Fruit fly (Drosophila melanogaster): ENCODE measurements around the gene CG13362.
A peak's percentile ranks its signal among the peaks of the same experiment; 100 is the strongest.

Gene CG13362

DNA sequence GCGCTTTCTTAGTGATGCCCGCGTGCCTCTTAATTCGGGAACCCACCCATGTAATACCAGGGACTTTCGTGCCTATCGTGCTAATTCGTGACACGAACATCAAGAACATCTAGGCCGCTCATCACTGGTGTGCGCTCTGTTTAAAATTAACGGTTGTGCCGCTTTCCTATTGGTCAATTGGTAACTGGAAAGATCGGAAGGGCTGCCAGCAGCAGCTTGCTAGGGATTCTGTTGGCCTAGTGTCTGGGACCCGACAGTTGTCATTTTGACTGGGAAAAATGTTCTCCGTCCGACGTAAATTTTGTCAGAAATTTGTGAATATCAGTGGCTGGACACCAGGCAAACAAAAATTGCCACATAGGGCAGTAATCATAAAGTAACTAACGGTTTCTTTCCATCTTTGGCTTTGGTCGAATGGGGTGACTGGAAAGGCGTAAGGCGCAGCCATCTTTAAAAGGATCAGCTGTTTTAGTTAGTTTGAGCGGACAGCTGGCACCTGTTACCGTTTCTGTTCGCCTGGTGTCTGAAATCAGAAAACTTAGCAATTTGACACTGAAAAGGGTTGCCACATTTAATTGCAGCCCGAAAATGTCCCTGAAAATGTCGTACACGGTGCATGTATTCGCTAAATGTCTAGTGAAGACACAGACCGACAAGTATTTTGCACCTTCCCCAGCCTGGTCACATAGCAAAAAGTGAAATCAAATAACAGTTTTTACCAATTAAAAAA is 8.0 kb upstream of the CG13362 start, which contains the start of gene CG5273 (continued):
- TF ChIP-seq CG6854 (GFP tag; optimal IDR thresholded peaks at IDR 0.05) (no peak), CG2116 (GFP tag; optimal IDR thresholded peaks at IDR 0.05) (peak; percentile 92), amos (GFP tag; IDR thresholded peaks at IDR 0.05; ENCODE audit: partially characterized antibody) (peak; percentile 97), CG17912 (GFP tag; optimal IDR thresholded peaks at IDR 0.05) (peak; percentile 6), Lpt (GFP tag; optimal IDR thresholded peaks at IDR 0.05) (no peak), chm (GFP tag; IDR thresholded peaks at IDR 0.05) (peak; percentile 62; the same call in 1 of the 2 replicates), CG10267 (tag; optimal IDR thresholded peaks at IDR 0.05) (peak; percentile 65), tgo (GFP tag; IDR thresholded peaks at IDR 0.05) (no peak), CG12769 (tag; optimal IDR thresholded peaks at IDR 0.05) (peak; percentile 67), CG12155 (GFP tag; optimal IDR thresholded peaks at IDR 0.05) (no peak), lilli (GFP tag; optimal IDR thresholded peaks at IDR 0.05) (peak; percentile 20), CG9215 (GFP tag; IDR thresholded peaks at IDR 0.05) (no peak), bab2 (GFP tag; optimal IDR thresholded peaks at IDR 0.05) (no peak), CrebB (tag; optimal IDR thresholded peaks at IDR 0.05) (peak; percentile 38), Doc2 (GFP tag; IDR thresholded peaks at IDR 0.05) (no peak), CG30020 (tag; optimal IDR thresholded peaks at IDR 0.05) (no peak), Gug (GFP tag; IDR thresholded peaks at IDR 0.05) (peak; percentile 12; the same call in 1 of the 4 replicates), ac (GFP tag; optimal IDR thresholded peaks at IDR 0.05) (no peak), wdn (GFP tag; IDR thresholded peaks at IDR 0.05) (no peak), CG2889 (GFP tag; IDR thresholded peaks at IDR 0.05) (no peak), ab (GFP tag; optimal IDR thresholded peaks at IDR 0.05) (no peak), Hr3 (GFP tag; optimal IDR thresholded peaks at IDR 0.05) (no peak), hth (optimal IDR thresholded peaks at IDR 0.05) (no peak), Abd-B (GFP tag; optimal IDR thresholded peaks at IDR 0.05) (peak; percentile 60), CG1233 (GFP tag; optimal IDR thresholded peaks at IDR 0.05) (no peak), CG4730 (GFP tag; IDR thresholded peaks at IDR 0.05) (no peak), crol (GFP tag; IDR thresholded peaks at IDR 0.05) (no peak), CG5245 (GFP tag; optimal IDR thresholded peaks at IDR 0.05) (no peak), Med (GFP tag) (peak; percentile 93), CG17612 (GFP tag; IDR thresholded peaks at IDR 0.05) (no peak), Scr (GFP tag; IDR thresholded peaks at IDR 0.05; ENCODE audit: partially characterized antibody) (peak; percentile 97), Antp (GFP tag; optimal IDR thresholded peaks at IDR 0.05) (no peak), CG8478 (optimal IDR thresholded peaks at IDR 0.05) (no peak), Fer2 (tag; optimal IDR thresholded peaks at IDR 0.05) (no peak), CG8290 (GFP tag; optimal IDR thresholded peaks at IDR 0.05) (peak; percentile 77), CG8290 (tag; optimal IDR thresholded peaks at IDR 0.05) (peak; percentile 15 to 93), odd (GFP tag; optimal IDR thresholded peaks at IDR 0.05) (no peak), sna (GFP tag; IDR thresholded peaks at IDR 0.05; ENCODE audit: partially characterized antibody) (peak; percentile 96), CG10366 (GFP tag; IDR thresholded peaks at IDR 0.05) (no peak), CG34422 (GFP tag; IDR thresholded peaks at IDR 0.05) (no peak), ken (GFP tag; IDR thresholded peaks at IDR 0.05) (0 out of 3 replicates have a peak, but pooled peaks have one; percentile 24), lov (optimal IDR thresholded peaks at IDR 0.05) (no peak), lov (GFP tag; IDR thresholded peaks at IDR 0.05) (no peak), schlank (tag; optimal IDR thresholded peaks at IDR 0.05) (no peak), Awh (GFP tag; IDR thresholded peaks at IDR 0.05) (no peak), CG43689 (GFP tag; IDR thresholded peaks at IDR 0.05) (no peak), CG30403 (GFP tag; optimal IDR thresholded peaks at IDR 0.05) (no peak), tap (tag; optimal IDR thresholded peaks at IDR 0.05) (peak; percentile 6), slp2 (GFP tag; optimal IDR thresholded peaks at IDR 0.05) (no peak), ind (GFP tag; optimal IDR thresholded peaks at IDR 0.05) (no peak), NFAT (GFP tag; IDR thresholded peaks at IDR 0.05) (peak; percentile 73), CG16779 (GFP tag; IDR thresholded peaks at IDR 0.05) (0 out of 2 replicates have a peak, but pooled peaks have one; percentile 14)
